Worm (Caenorhabditis elegans): ENCODE measurements around the gene vps-29.

Gene vps-29

ce11 chrIII:10064140-10064539 is 48.7 kb downstream of the vps-29 start, which contains the start of gene ekl-6 (continued):
- TF ChIP-seq dve-1 (tag; optimal IDR thresholded peaks at IDR 0.05), result no peak
- TF ChIP-seq K09A11.1 (tag; optimal IDR thresholded peaks at IDR 0.05; ENCODE audit: insufficient read depth), result no peak
- peak; percentile 21 for TF ChIP-seq ceh-14 (tag; optimal IDR thresholded peaks at IDR 0.05)
- peak; percentile 40 for TF ChIP-seq F13H6.1 (tag; optimal IDR thresholded peaks at IDR 0.05)
- TF ChIP-seq ama-1 (optimal IDR thresholded peaks at IDR 0.05), result no peak
- no peak for TF ChIP-seq ttx-3 (tag; optimal IDR thresholded peaks at IDR 0.05)
- no peak for TF ChIP-seq ceh-24 (tag; optimal IDR thresholded peaks at IDR 0.05)
- TF ChIP-seq T23F11.4 (GFP tag; optimal IDR thresholded peaks at IDR 0.05), result no peak
- no peak for TF ChIP-seq hlh-30 (tag; optimal IDR thresholded peaks at IDR 0.05; ENCODE audit: insufficient read depth)
- peak; percentile 86 for TF ChIP-seq tbx-2 (tag; optimal IDR thresholded peaks at IDR 0.05)
- TF ChIP-seq npax-4 (tag; optimal IDR thresholded peaks at IDR 0.05), result no peak
- TF ChIP-seq eyg-1 (tag; optimal IDR thresholded peaks at IDR 0.05), result no peak
- no peak for TF ChIP-seq pqm-1 (tag; optimal IDR thresholded peaks at IDR 0.05)
- TF ChIP-seq hlh-15 (tag; optimal IDR thresholded peaks at IDR 0.05), result no peak
- no peak for TF ChIP-seq hlh-6 (tag; optimal IDR thresholded peaks at IDR 0.05)
- TF ChIP-seq ceh-22 (tag; optimal IDR thresholded peaks at IDR 0.05), result no peak

All from whole organism, late embryonic.